Worm (Caenorhabditis elegans) whole organism, mixed stage, embryonic: ENCODE measurements around the gene abhd-5.2.
A peak's percentile ranks its signal among the peaks of the same experiment; 100 is the strongest.

Experiments used
- M03D4.4 ChIP-seq: sonication (generic microtip); optimal IDR thresholded peaks from 2 replicates; lab custom pipeline; 2017; ENCODE audit warnings: mild to moderate bottlenecking, missing genetic modification characterization, missing compliant biosample characterization
- bed-3 ChIP-seq: fragments of 200-800 bp; sonication (Bioruptor generic); optimal IDR thresholded peaks from 3 replicates; lab custom pipeline; 2018; ENCODE audit warnings: mild to moderate bottlenecking, missing genetic modification characterization, moderate library complexity, missing compliant biosample characterization
- blmp-1 ChIP-seq: fragments of 150-350 bp; optimal IDR thresholded peaks from 2 replicates; lab custom pipeline; 2014; ENCODE audit warnings: missing biosample characterization, missing genetic modification characterization
- ceh-39 ChIP-seq: fragments of 150-350 bp; optimal IDR thresholded peaks from 2 replicates; lab custom pipeline; 2014; ENCODE audit warnings: missing biosample characterization, missing genetic modification characterization
- ceh-43 ChIP-seq: fragments of 200-800 bp; sonication (Bioruptor generic); optimal IDR thresholded peaks from 2 replicates; lab custom pipeline; 2018; ENCODE audit warnings: mild to moderate bottlenecking, missing genetic modification characterization, moderate library complexity, missing compliant biosample characterization
- ceh-83 ChIP-seq: fragments of 200-800 bp; sonication (Bioruptor generic); optimal IDR thresholded peaks from 2 replicates; lab custom pipeline; 2018; ENCODE audit warnings: mild to moderate bottlenecking, missing genetic modification characterization, missing compliant biosample characterization
- ces-1 ChIP-seq: fragments of 150-350 bp; optimal IDR thresholded peaks from 2 replicates; lab custom pipeline; 2014; ENCODE audit warnings: missing biosample characterization, missing genetic modification reagents, missing genetic modification characterization
- cnd-1 ChIP-seq: fragments of 200-800 bp; sonication (Bioruptor generic); optimal IDR thresholded peaks from 2 replicates; lab custom pipeline; 2018; ENCODE audit warnings: mild to moderate bottlenecking, missing genetic modification characterization, missing compliant biosample characterization
- drap-1 ChIP-seq: fragments of 200-800 bp; sonication (Bioruptor generic); optimal IDR thresholded peaks from 3 replicates; lab custom pipeline; 2018; ENCODE audit warnings: mild to moderate bottlenecking, missing genetic modification characterization, missing compliant biosample characterization
- elt-1 ChIP-seq: sonication (generic microtip); optimal IDR thresholded peaks from 2 replicates; lab custom pipeline; 2017; ENCODE audit warnings: missing genetic modification characterization, mild to moderate bottlenecking, missing compliant biosample characterization, antibody characterized with exemption, moderate library complexity, borderline replicate concordance; ENCODE audit not compliant: insufficient read depth
- elt-3 ChIP-seq: fragments of 150-350 bp; optimal IDR thresholded peaks from 2 replicates; lab custom pipeline; 2014; ENCODE audit warnings: missing biosample characterization, missing genetic modification characterization
- flh-1 ChIP-seq: fragments of 200-800 bp; sonication (Bioruptor generic); optimal IDR thresholded peaks from 2 replicates; lab custom pipeline; 2018; ENCODE audit warnings: mild to moderate bottlenecking, missing genetic modification characterization, moderate library complexity, missing compliant biosample characterization
- hlh-1 ChIP-seq: fragments of 150-350 bp; optimal IDR thresholded peaks from 2 replicates; lab custom pipeline; 2014; ENCODE audit warnings: missing biosample characterization, missing genetic modification reagents, missing genetic modification characterization
- lin-13 ChIP-seq: fragments of 150-350 bp; optimal IDR thresholded peaks from 2 replicates; lab custom pipeline; 2014; ENCODE audit warnings: missing biosample characterization, missing genetic modification characterization
- lin-32 ChIP-seq: fragments of 200-800 bp; sonication (Bioruptor generic); optimal IDR thresholded peaks from 2 replicates; lab custom pipeline; 2018; ENCODE audit warnings: mild to moderate bottlenecking, missing genetic modification characterization, missing compliant biosample characterization
- lsy-2 ChIP-seq: fragments of 150-350 bp; optimal IDR thresholded peaks from 2 replicates; lab custom pipeline; 2014; ENCODE audit warnings: missing biosample characterization, missing genetic modification characterization
- mab-5 ChIP-seq: fragments of 150-350 bp; optimal IDR thresholded peaks from 2 replicates; lab custom pipeline; 2014; ENCODE audit warnings: missing biosample characterization, missing genetic modification characterization
- mep-1 ChIP-seq: fragments of 150-350 bp; optimal IDR thresholded peaks from 2 replicates; lab custom pipeline; 2017; ENCODE audit warnings: missing biosample characterization, missing genetic modification reagents, missing genetic modification characterization, inconsistent platforms
- mls-2 ChIP-seq: sonication (generic microtip); optimal IDR thresholded peaks from 2 replicates; lab custom pipeline; 2016; ENCODE audit warnings: mild to moderate bottlenecking, missing genetic modification characterization, moderate library complexity, missing compliant biosample characterization
- nhr-12 ChIP-seq: fragments of 150-350 bp; optimal IDR thresholded peaks from 2 replicates; lab custom pipeline; 2014; ENCODE audit warnings: missing biosample characterization, missing genetic modification characterization
- nhr-2 ChIP-seq: fragments of 150-350 bp; optimal IDR thresholded peaks from 2 replicates; lab custom pipeline; 2014; ENCODE audit warnings: missing biosample characterization, missing genetic modification characterization
- nhr-237 ChIP-seq: fragments of 150-350 bp; optimal IDR thresholded peaks from 2 replicates; lab custom pipeline; 2014; ENCODE audit warnings: missing biosample characterization, missing genetic modification characterization
- nhr-28 ChIP-seq: fragments of 150-350 bp; optimal IDR thresholded peaks from 2 replicates; lab custom pipeline; 2014; ENCODE audit warnings: missing biosample characterization, missing genetic modification characterization
- nhr-76 ChIP-seq: sonication (generic microtip); optimal IDR thresholded peaks from 2 replicates; lab custom pipeline; 2017; ENCODE audit warnings: missing biosample characterization, missing genetic modification characterization
- pha-4 ChIP-seq: fragments of 150-350 bp; optimal IDR thresholded peaks from 2 replicates; lab custom pipeline; 2018; ENCODE audit warnings: missing biosample characterization, missing genetic modification reagents, missing genetic modification characterization
- sem-2 ChIP-seq: fragments of 200-800 bp; sonication (Bioruptor generic); optimal IDR thresholded peaks from 2 replicates; lab custom pipeline; 2018; ENCODE audit warnings: mild to moderate bottlenecking, missing genetic modification characterization, missing compliant biosample characterization
- sptf-1 ChIP-seq: sonication (generic microtip); optimal IDR thresholded peaks from 2 replicates; lab custom pipeline; 2017; ENCODE audit warnings: mild to moderate bottlenecking, missing genetic modification characterization, moderate library complexity, missing compliant biosample characterization
- tbx-8 ChIP-seq: fragments of 200-800 bp; sonication (Bioruptor generic); optimal IDR thresholded peaks from 2 replicates; lab custom pipeline; 2018; ENCODE audit warnings: mild to moderate bottlenecking, missing genetic modification characterization, moderate library complexity, missing compliant biosample characterization
- unc-120 ChIP-seq: sonication (generic microtip); optimal IDR thresholded peaks from 2 replicates; lab custom pipeline; 2017; ENCODE audit warnings: missing genetic modification characterization, missing compliant biosample characterization; ENCODE audit not compliant: poor library complexity, severe bottlenecking
- unc-39 ChIP-seq: fragments of 150-350 bp; optimal IDR thresholded peaks from 2 replicates; lab custom pipeline; 2014; ENCODE audit warnings: missing biosample characterization, missing genetic modification characterization
- unc-62 ChIP-seq: fragments of 150-350 bp; optimal IDR thresholded peaks from 2 replicates; lab custom pipeline; 2014; ENCODE audit warnings: missing biosample characterization, missing genetic modification reagents, missing genetic modification characterization
- zip-8 ChIP-seq: fragments of 150-350 bp; optimal IDR thresholded peaks from 2 replicates; lab custom pipeline; 2014; ENCODE audit warnings: missing biosample characterization, missing genetic modification characterization
- ztf-11 ChIP-seq: fragments of 150-350 bp; optimal IDR thresholded peaks from 2 replicates; lab custom pipeline; 2014; ENCODE audit warnings: missing biosample characterization, missing genetic modification characterization

abhd-5.2 gene

ce11 chrV:4810653-4811052 lies 33.8 kb upstream of the abhd-5.2 start:
- no peak for TF ChIP-seq unc-39 (tag; lab: Kevin White, UChicago)
- TF ChIP-seq mls-2 (tag; lab: Kevin White, UChicago) = peak; percentile 25
- no peak for TF ChIP-seq nhr-2
- no peak for TF ChIP-seq flh-1 (GFP tag; lab: Kevin White, UChicago)
- TF ChIP-seq ces-1 (GFP tag; lab: Kevin White, UChicago) = peak; percentile 9
- no peak for TF ChIP-seq nhr-76 (tag; lab: Kevin White, UChicago)
- peak; percentile 56 for TF ChIP-seq lin-13
- TF ChIP-seq M03D4.4 (tag; lab: Kevin White, UChicago) = peak; percentile 51
- TF ChIP-seq drap-1 (GFP tag; lab: Kevin White, UChicago) = peak; percentile 50
- TF ChIP-seq nhr-12 (tag; lab: Kevin White, UChicago) = no peak
- TF ChIP-seq ceh-83 (GFP tag; lab: Kevin White, UChicago) = no peak
- TF ChIP-seq blmp-1 (tag; lab: Kevin White, UChicago) = no peak
- no peak for TF ChIP-seq ceh-39 (tag; lab: Kevin White, UChicago)
- no peak for TF ChIP-seq elt-1 (tag; lab: Kevin White, UChicago)
- TF ChIP-seq sptf-1 (tag; lab: Kevin White, UChicago) = no peak
- TF ChIP-seq lsy-2 (tag; lab: Kevin White, UChicago) = peak; percentile 40
- TF ChIP-seq unc-120 (tag; lab: Kevin White, UChicago) = peak; percentile 19
- TF ChIP-seq tbx-8 (GFP tag; lab: Kevin White, UChicago) = no peak
- TF ChIP-seq pha-4 = peak; percentile 17
- no peak for TF ChIP-seq ceh-43 (GFP tag; lab: Kevin White, UChicago)
- TF ChIP-seq elt-3 (tag; lab: Kevin White, UChicago) = no peak
- TF ChIP-seq hlh-1 (tag; lab: Kevin White, UChicago) = peak; percentile 89
- no peak for TF ChIP-seq ztf-11 (tag; lab: Kevin White, UChicago)
- no peak for TF ChIP-seq unc-62 (GFP tag; lab: Kevin White, UChicago)
- TF ChIP-seq bed-3 (GFP tag; lab: Kevin White, UChicago) = no peak
- TF ChIP-seq lin-32 (GFP tag; lab: Kevin White, UChicago) = no peak
- no peak for TF ChIP-seq nhr-28 (tag; lab: Kevin White, UChicago)
- TF ChIP-seq mep-1 = peak; percentile 70
- TF ChIP-seq sem-2 (GFP tag; lab: Kevin White, UChicago) = no peak
- peak; percentile 35 for TF ChIP-seq cnd-1 (tag; lab: Kevin White, UChicago)

DNA sequence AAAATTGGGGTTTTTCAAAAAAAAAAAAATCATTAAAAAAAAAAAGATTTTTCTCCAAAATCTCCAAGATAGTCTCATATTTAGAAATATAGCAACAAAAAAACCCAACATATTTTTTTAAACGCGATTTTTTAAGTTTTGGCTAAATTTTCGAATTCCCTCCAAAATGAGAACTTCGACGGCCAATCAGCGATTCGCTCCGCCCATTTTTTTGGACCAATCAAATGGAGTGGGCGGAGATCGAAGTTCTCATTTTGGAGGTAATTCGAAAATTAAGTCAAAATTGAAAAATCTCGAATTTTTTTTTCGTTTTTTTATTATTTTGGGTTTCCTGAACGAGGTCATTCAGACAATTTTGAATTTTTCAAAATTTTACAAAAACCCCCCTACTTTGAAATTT lies 30.7 kb upstream of the abhd-5.2 start:
- TF ChIP-seq ces-1 (GFP tag; lab: Kevin White, UChicago) = no peak
- no peak for TF ChIP-seq unc-39 (tag; lab: Kevin White, UChicago)
- TF ChIP-seq sptf-1 (tag; lab: Kevin White, UChicago) = no peak
- no peak for TF ChIP-seq elt-1 (tag; lab: Kevin White, UChicago)
- no peak for TF ChIP-seq mab-5 (tag; lab: Kevin White, UChicago)

DNA sequence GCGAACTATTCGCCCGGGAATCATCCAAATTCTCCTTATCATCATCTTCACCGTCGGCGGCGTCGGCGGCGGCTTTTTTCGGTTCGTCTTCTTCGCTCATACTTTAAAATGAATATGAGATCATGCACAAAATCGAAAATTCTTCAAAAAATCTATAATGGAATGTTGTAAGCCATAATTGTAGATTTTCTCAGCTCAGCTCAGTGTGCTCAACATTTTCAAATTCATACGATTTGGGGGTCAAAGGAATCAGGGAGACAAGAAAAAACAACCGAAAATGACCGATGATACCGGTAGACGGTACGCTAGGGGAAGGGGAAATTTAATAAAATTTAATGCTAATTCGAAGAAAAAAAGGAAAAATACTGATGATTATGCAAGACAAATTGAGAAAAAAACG lies 25.9 kb upstream of the abhd-5.2 start, which contains the start of gene ccep-97:
TSS of gene ccep-97 (minus strand) at position 101 of the 400 bp plus-strand sequence.
- TF ChIP-seq ceh-83 (GFP tag; lab: Kevin White, UChicago) (no peak), ztf-11 (tag; lab: Kevin White, UChicago) (no peak), nhr-237 (tag; lab: Kevin White, UChicago) (no peak), nhr-28 (tag; lab: Kevin White, UChicago) (no peak), tbx-8 (GFP tag; lab: Kevin White, UChicago) (no peak), blmp-1 (tag; lab: Kevin White, UChicago) (no peak), sem-2 (GFP tag; lab: Kevin White, UChicago) (no peak), elt-3 (tag; lab: Kevin White, UChicago) (no peak), nhr-2 (no peak), flh-1 (GFP tag; lab: Kevin White, UChicago) (no peak), ces-1 (GFP tag; lab: Kevin White, UChicago) (no peak), pha-4 (no peak), zip-8 (no peak), hlh-1 (tag; lab: Kevin White, UChicago) (no peak), elt-1 (tag; lab: Kevin White, UChicago) (no peak), mep-1 (no peak)

- TF ChIP-seq unc-62 (GFP tag; lab: Kevin White, UChicago) (no peak), hlh-1 (tag; lab: Kevin White, UChicago) (no peak), elt-1 (tag; lab: Kevin White, UChicago) (no peak)
Measured at ce11 chrV:4820601-4821000, 23.9 kb upstream of the abhd-5.2 start.
